Worm (Caenorhabditis elegans) whole organism, mixed stage, embryonic: ENCODE results near the gene C14H10.3.

Experiments
- M03D4.4 ChIP-seq: sonication (generic microtip); optimal IDR thresholded peaks from 2 replicates; lab custom pipeline; 2017; ENCODE audit warnings: mild to moderate bottlenecking, missing genetic modification characterization, missing compliant biosample characterization
- bed-3 ChIP-seq: fragments of 200-800 bp; sonication (Bioruptor generic); optimal IDR thresholded peaks from 3 replicates; lab custom pipeline; 2018; ENCODE audit warnings: mild to moderate bottlenecking, missing genetic modification characterization, moderate library complexity, missing compliant biosample characterization
- blmp-1 ChIP-seq: fragments of 150-350 bp; optimal IDR thresholded peaks from 2 replicates; lab custom pipeline; 2014; ENCODE audit warnings: missing biosample characterization, missing genetic modification characterization
- ceh-39 ChIP-seq: fragments of 150-350 bp; optimal IDR thresholded peaks from 2 replicates; lab custom pipeline; 2014; ENCODE audit warnings: missing biosample characterization, missing genetic modification characterization
- ces-1 ChIP-seq: fragments of 150-350 bp; optimal IDR thresholded peaks from 2 replicates; lab custom pipeline; 2014; ENCODE audit warnings: missing biosample characterization, missing genetic modification reagents, missing genetic modification characterization
- cnd-1 ChIP-seq: fragments of 200-800 bp; sonication (Bioruptor generic); optimal IDR thresholded peaks from 2 replicates; lab custom pipeline; 2018; ENCODE audit warnings: mild to moderate bottlenecking, missing genetic modification characterization, missing compliant biosample characterization
- drap-1 ChIP-seq: fragments of 200-800 bp; sonication (Bioruptor generic); optimal IDR thresholded peaks from 3 replicates; lab custom pipeline; 2018; ENCODE audit warnings: mild to moderate bottlenecking, missing genetic modification characterization, missing compliant biosample characterization
- elt-1 ChIP-seq: sonication (generic microtip); optimal IDR thresholded peaks from 2 replicates; lab custom pipeline; 2017; ENCODE audit warnings: missing genetic modification characterization, mild to moderate bottlenecking, missing compliant biosample characterization, antibody characterized with exemption, moderate library complexity, borderline replicate concordance; ENCODE audit not compliant: insufficient read depth
- elt-3 ChIP-seq: fragments of 150-350 bp; optimal IDR thresholded peaks from 2 replicates; lab custom pipeline; 2014; ENCODE audit warnings: missing biosample characterization, missing genetic modification characterization
- flh-1 ChIP-seq: fragments of 200-800 bp; sonication (Bioruptor generic); optimal IDR thresholded peaks from 2 replicates; lab custom pipeline; 2018; ENCODE audit warnings: mild to moderate bottlenecking, missing genetic modification characterization, moderate library complexity, missing compliant biosample characterization
- ham-2 ChIP-seq: fragments of 200-800 bp; sonication (Bioruptor generic); optimal IDR thresholded peaks from 2 replicates; lab custom pipeline; 2018; ENCODE audit warnings: mild to moderate bottlenecking, missing genetic modification characterization, missing compliant biosample characterization
- hlh-1 ChIP-seq: fragments of 150-350 bp; optimal IDR thresholded peaks from 2 replicates; lab custom pipeline; 2014; ENCODE audit warnings: missing biosample characterization, missing genetic modification reagents, missing genetic modification characterization
- lin-13 ChIP-seq: fragments of 150-350 bp; optimal IDR thresholded peaks from 2 replicates; lab custom pipeline; 2014; ENCODE audit warnings: missing biosample characterization, missing genetic modification characterization
- lin-32 ChIP-seq: fragments of 200-800 bp; sonication (Bioruptor generic); optimal IDR thresholded peaks from 2 replicates; lab custom pipeline; 2018; ENCODE audit warnings: mild to moderate bottlenecking, missing genetic modification characterization, missing compliant biosample characterization
- lsy-2 ChIP-seq: fragments of 150-350 bp; optimal IDR thresholded peaks from 2 replicates; lab custom pipeline; 2014; ENCODE audit warnings: missing biosample characterization, missing genetic modification characterization
- mab-5 ChIP-seq: fragments of 150-350 bp; optimal IDR thresholded peaks from 2 replicates; lab custom pipeline; 2014; ENCODE audit warnings: missing biosample characterization, missing genetic modification characterization
- mep-1 ChIP-seq: fragments of 150-350 bp; optimal IDR thresholded peaks from 2 replicates; lab custom pipeline; 2017; ENCODE audit warnings: missing biosample characterization, missing genetic modification reagents, missing genetic modification characterization, inconsistent platforms
- nhr-2 ChIP-seq: fragments of 150-350 bp; optimal IDR thresholded peaks from 2 replicates; lab custom pipeline; 2014; ENCODE audit warnings: missing biosample characterization, missing genetic modification characterization
- nhr-237 ChIP-seq: fragments of 150-350 bp; optimal IDR thresholded peaks from 2 replicates; lab custom pipeline; 2014; ENCODE audit warnings: missing biosample characterization, missing genetic modification characterization
- nhr-28 ChIP-seq: fragments of 150-350 bp; optimal IDR thresholded peaks from 2 replicates; lab custom pipeline; 2014; ENCODE audit warnings: missing biosample characterization, missing genetic modification characterization
- nhr-76 ChIP-seq: sonication (generic microtip); optimal IDR thresholded peaks from 2 replicates; lab custom pipeline; 2017; ENCODE audit warnings: missing biosample characterization, missing genetic modification characterization
- pha-4 ChIP-seq: fragments of 150-350 bp; optimal IDR thresholded peaks from 2 replicates; lab custom pipeline; 2018; ENCODE audit warnings: missing biosample characterization, missing genetic modification reagents, missing genetic modification characterization
- snpc-4 ChIP-seq: fragments of 150-350 bp; optimal IDR thresholded peaks from 2 replicates; lab custom pipeline; 2014; ENCODE audit warnings: missing biosample characterization, missing genetic modification characterization
- sptf-1 ChIP-seq: sonication (generic microtip); optimal IDR thresholded peaks from 2 replicates; lab custom pipeline; 2017; ENCODE audit warnings: mild to moderate bottlenecking, missing genetic modification characterization, moderate library complexity, missing compliant biosample characterization
- tbx-8 ChIP-seq: fragments of 200-800 bp; sonication (Bioruptor generic); optimal IDR thresholded peaks from 2 replicates; lab custom pipeline; 2018; ENCODE audit warnings: mild to moderate bottlenecking, missing genetic modification characterization, moderate library complexity, missing compliant biosample characterization
- unc-120 ChIP-seq: sonication (generic microtip); optimal IDR thresholded peaks from 2 replicates; lab custom pipeline; 2017; ENCODE audit warnings: missing genetic modification characterization, missing compliant biosample characterization; ENCODE audit not compliant: poor library complexity, severe bottlenecking
- unc-62 ChIP-seq: fragments of 150-350 bp; optimal IDR thresholded peaks from 2 replicates; lab custom pipeline; 2014; ENCODE audit warnings: missing biosample characterization, missing genetic modification reagents, missing genetic modification characterization
- zip-8 ChIP-seq: fragments of 150-350 bp; optimal IDR thresholded peaks from 2 replicates; lab custom pipeline; 2014; ENCODE audit warnings: missing biosample characterization, missing genetic modification characterization
- ztf-11 ChIP-seq: fragments of 150-350 bp; optimal IDR thresholded peaks from 2 replicates; lab custom pipeline; 2014; ENCODE audit warnings: missing biosample characterization, missing genetic modification characterization

The C14H10.3 gene

ce11 chrX:10238146-10238749 lies 10.3 kb upstream of the C14H10.3 start:
- TF ChIP-seq flh-1 (GFP tag; lab: Kevin White, UChicago), result no peak
- no peak for TF ChIP-seq nhr-28 (tag; lab: Kevin White, UChicago)
- peak; percentile 15 for TF ChIP-seq mab-5 (tag; lab: Kevin White, UChicago)
- TF ChIP-seq elt-1 (tag; lab: Kevin White, UChicago), result no peak
- peak; percentile 84 for TF ChIP-seq unc-62 (GFP tag; lab: Kevin White, UChicago)
- TF ChIP-seq hlh-1 (tag; lab: Kevin White, UChicago), result peak; percentile 64
- TF ChIP-seq ztf-11 (tag; lab: Kevin White, UChicago), result no peak
- TF ChIP-seq unc-120, result peak; percentile 57
- TF ChIP-seq ces-1 (GFP tag; lab: Kevin White, UChicago), result no peak
- TF ChIP-seq M03D4.4, result no peak
- no peak for TF ChIP-seq nhr-76 (tag; lab: Kevin White, UChicago)
- TF ChIP-seq ham-2 (GFP tag; lab: Kevin White, UChicago), result no peak

ce11 chrX:10236844-10237243 lies 8.9 kb upstream of the C14H10.3 start, which contains the start of gene zipt-13:
TSS of gene zipt-13 (minus strand) at chrX:10236944.
- no peak for TF ChIP-seq mab-5 (tag; lab: Kevin White, UChicago)
- TF ChIP-seq zip-8, result no peak
- no peak for TF ChIP-seq ztf-11 (tag; lab: Kevin White, UChicago)
- no peak for TF ChIP-seq lsy-2 (tag; lab: Kevin White, UChicago)
- TF ChIP-seq mep-1 (tag; lab: Kevin White, UChicago), result no peak
- no peak for TF ChIP-seq blmp-1 (tag; lab: Kevin White, UChicago)
- no peak for TF ChIP-seq M03D4.4
- TF ChIP-seq, all 35 proteins: peak for 0

- TF ChIP-seq nhr-76 (tag; lab: Kevin White, UChicago), result no peak
- peak; percentile 37 for TF ChIP-seq ces-1 (GFP tag; lab: Kevin White, UChicago)
Observed at ce11 chrX:10232395-10232794, 4.5 kb upstream of the C14H10.3 start.

- TF ChIP-seq unc-62 (GFP tag; lab: Kevin White, UChicago) (no peak), tbx-8 (no peak), ceh-39 (tag; lab: Kevin White, UChicago) (no peak), blmp-1 (tag; lab: Kevin White, UChicago) (peak; percentile 82)
Observed at ce11 chrX:10230872-10231271, 2.9 kb upstream of the C14H10.3 start.

ce11 chrX:10227217-10227616 lies 720 bp downstream of the C14H10.3 start:
- peak; percentile 50 for TF ChIP-seq elt-1 (tag; lab: Kevin White, UChicago)
- no peak for TF ChIP-seq unc-62 (GFP tag; lab: Kevin White, UChicago)
- TF ChIP-seq nhr-2 (tag; lab: Kevin White, UChicago), result no peak
- TF ChIP-seq pha-4 (tag; lab: Kevin White, UChicago), result no peak
- no peak for TF ChIP-seq bed-3
- no peak for TF ChIP-seq M03D4.4
- no peak for TF ChIP-seq hlh-1 (tag; lab: Kevin White, UChicago)

ce11 chrX:10225845-10226244 lies 2.1 kb downstream of the C14H10.3 start:
- TF ChIP-seq unc-120 (no peak), nhr-2 (tag; lab: Kevin White, UChicago) (no peak), cnd-1 (no peak), nhr-237 (tag; lab: Kevin White, UChicago) (no peak)

ce11 chrX:10219184-10219705 lies 8.7 kb downstream of the C14H10.3 start:
- TF ChIP-seq flh-1 (GFP tag; lab: Kevin White, UChicago), result no peak
- no peak for TF ChIP-seq lin-13 (tag; lab: Kevin White, UChicago)
- no peak for TF ChIP-seq tbx-8
- no peak for TF ChIP-seq hlh-1 (tag; lab: Kevin White, UChicago)
- TF ChIP-seq zip-8, result no peak
- no peak for TF ChIP-seq lin-32
- no peak for TF ChIP-seq drap-1 (GFP tag; lab: Kevin White, UChicago)
- no peak for TF ChIP-seq snpc-4
- no peak for TF ChIP-seq blmp-1 (tag; lab: Kevin White, UChicago)
- no peak for TF ChIP-seq cnd-1
- TF ChIP-seq bed-3, result no peak
- no peak for TF ChIP-seq ceh-39 (tag; lab: Kevin White, UChicago)
- no peak for TF ChIP-seq sptf-1 (tag; lab: Kevin White, UChicago)
- TF ChIP-seq elt-3 (tag; lab: Kevin White, UChicago), result no peak
- TF ChIP-seq ham-2 (GFP tag; lab: Kevin White, UChicago), result no peak
- TF ChIP-seq nhr-2 (tag; lab: Kevin White, UChicago), result no peak
- no peak for TF ChIP-seq ztf-11 (tag; lab: Kevin White, UChicago)
- no peak for TF ChIP-seq pha-4 (tag; lab: Kevin White, UChicago)
- TF ChIP-seq M03D4.4, result no peak
